Worm (Caenorhabditis elegans): ENCODE results near the gene K01D12.15.

Gene K01D12.15

ce11 chrV:12400677-12401236 is 14.5 kb downstream of the K01D12.15 start, which contains the start of the genes K01D12.20 and miga-1 (continued):
- TF ChIP-seq lin-15B (tag; optimal IDR thresholded peaks at IDR 0.05) (peak; percentile 47), nfya-1 (tag; optimal IDR thresholded peaks at IDR 0.05; ENCODE audit: insufficient read depth) (no peak), elt-2 (tag; optimal IDR thresholded peaks at IDR 0.05) (peak; percentile 44), ceh-82 (tag; optimal IDR thresholded peaks at IDR 0.05) (no peak), fkh-2 (tag; optimal IDR thresholded peaks at IDR 0.05) (no peak), nhr-77 (tag; optimal IDR thresholded peaks at IDR 0.05) (no peak), mdl-1 (tag; optimal IDR thresholded peaks at IDR 0.05) (no peak), tbx-2 (tag; optimal IDR thresholded peaks at IDR 0.05) (no peak), daf-12 (tag; optimal IDR thresholded peaks at IDR 0.05) (no peak), lsy-12 (tag; optimal IDR thresholded peaks at IDR 0.05) (no peak), nhr-11 (tag; optimal IDR thresholded peaks at IDR 0.05) (no peak), hmg-11 (tag; optimal IDR thresholded peaks at IDR 0.05) (no peak), elt-1 (tag; optimal IDR thresholded peaks at IDR 0.05) (no peak)

- no peak for TF ChIP-seq lsy-12 (tag; optimal IDR thresholded peaks at IDR 0.05)
- TF ChIP-seq fkh-2 (tag; optimal IDR thresholded peaks at IDR 0.05), result no peak
- TF ChIP-seq ama-1 (optimal IDR thresholded peaks at IDR 0.05), result no peak
- no peak for TF ChIP-seq ceh-28 (tag; optimal IDR thresholded peaks at IDR 0.05)
- TF ChIP-seq nhr-43 (tag; optimal IDR thresholded peaks at IDR 0.05; ENCODE audit: poor library complexity, severe bottlenecking), result no peak
- no peak for TF ChIP-seq lin-39 (tag; optimal IDR thresholded peaks at IDR 0.05)
- no peak for TF ChIP-seq skn-1 (tag; optimal IDR thresholded peaks at IDR 0.05)
- TF ChIP-seq unc-39 (tag; optimal IDR thresholded peaks at IDR 0.05), result no peak
- TF ChIP-seq nhr-11 (tag; optimal IDR thresholded peaks at IDR 0.05), result no peak
- TF ChIP-seq mml-1 (tag; optimal IDR thresholded peaks at IDR 0.05), result no peak
- no peak for TF ChIP-seq fkh-10 (GFP tag; optimal IDR thresholded peaks at IDR 0.05)
- no peak for TF ChIP-seq ceh-9 (tag; optimal IDR thresholded peaks at IDR 0.05)
- no peak for TF ChIP-seq elt-3 (tag; optimal IDR thresholded peaks at IDR 0.05)
- TF ChIP-seq nhr-28 (tag; optimal IDR thresholded peaks at IDR 0.05), result no peak
- no peak for TF ChIP-seq nhr-23 (tag; optimal IDR thresholded peaks at IDR 0.05)
- no peak for TF ChIP-seq pqm-1 (tag; optimal IDR thresholded peaks at IDR 0.05)
- TF ChIP-seq pha-4 (tag; optimal IDR thresholded peaks at IDR 0.05), result no peak
These were observed 15.1 kb downstream of the K01D12.15 start, which contains the start of gene K01D12.7 for ce11 chrV:12401383-12401782. TSS of gene K01D12.7 (minus strand) at chrV:12401483.

- TF ChIP-seq ztf-4 (tag; optimal IDR thresholded peaks at IDR 0.05), result no peak
- no peak for TF ChIP-seq lin-39 (tag; optimal IDR thresholded peaks at IDR 0.05)
- no peak for TF ChIP-seq pha-4 (tag; optimal IDR thresholded peaks at IDR 0.05)
- no peak for TF ChIP-seq daf-12 (tag; optimal IDR thresholded peaks at IDR 0.05)
- no peak for TF ChIP-seq lin-15B (tag; optimal IDR thresholded peaks at IDR 0.05)
- TF ChIP-seq ama-1 (optimal IDR thresholded peaks at IDR 0.05), result no peak
- TF ChIP-seq unc-39 (tag; optimal IDR thresholded peaks at IDR 0.05), result no peak
- no peak for TF ChIP-seq elt-1 (tag; optimal IDR thresholded peaks at IDR 0.05)
- TF ChIP-seq nfya-1 (tag; optimal IDR thresholded peaks at IDR 0.05; ENCODE audit: insufficient read depth), result no peak
- TF ChIP-seq fkh-2 (tag; optimal IDR thresholded peaks at IDR 0.05), result no peak
- no peak for TF ChIP-seq skn-1 (tag; optimal IDR thresholded peaks at IDR 0.05)
- no peak for TF ChIP-seq aly-2 (tag; optimal IDR thresholded peaks at IDR 0.05)
- TF ChIP-seq nhr-11 (tag; optimal IDR thresholded peaks at IDR 0.05), result no peak
- TF ChIP-seq nhr-76 (tag; optimal IDR thresholded peaks at IDR 0.05), result no peak
These were observed 16.1 kb downstream of the K01D12.15 start, which contains the start of gene K01D12.8 for ce11 chrV:12402355-12402754. TSS of gene K01D12.8 (plus strand) at chrV:12402655.

ce11 chrV:12404544-12404943 is 18.3 kb downstream of the K01D12.15 start, which contains the start of gene K01D12.9:
TSS of gene K01D12.9 (minus strand) at chrV:12404644.
- TF ChIP-seq nhr-67 (tag; optimal IDR thresholded peaks at IDR 0.05) (no peak), nhr-25 (tag; optimal IDR thresholded peaks at IDR 0.05) (peak; percentile 54)

- TF ChIP-seq ztf-4 (tag; optimal IDR thresholded peaks at IDR 0.05) (no peak), nhr-43 (tag; optimal IDR thresholded peaks at IDR 0.05; ENCODE audit: poor library complexity, severe bottlenecking) (no peak), nhr-67 (tag; optimal IDR thresholded peaks at IDR 0.05) (no peak), tbx-2 (tag; optimal IDR thresholded peaks at IDR 0.05) (no peak), elt-1 (tag; optimal IDR thresholded peaks at IDR 0.05) (no peak)
These were observed 19.7 kb downstream of the K01D12.15 start, which contains the start of gene K01D12.10 for ce11 chrV:12405929-12406328. TSS of gene K01D12.10 (plus strand) at chrV:12406229.
